Worm (Caenorhabditis elegans): ENCODE results near the gene clc-26.
A peak's percentile ranks its signal among the peaks of the same experiment; 100 is the strongest.

Gene clc-26

ce11 chrIII:981960-982359 is 48.9 kb downstream of the clc-26 start:
- TF ChIP-seq mef-2 (tag; optimal IDR thresholded peaks at IDR 0.05) (no peak), tbx-2 (tag; optimal IDR thresholded peaks at IDR 0.05) (peak; percentile 23), lsy-2 (tag; optimal IDR thresholded peaks at IDR 0.05) (peak; percentile 20 to 64), fos-1 (tag; optimal IDR thresholded peaks at IDR 0.05) (no peak), efl-3 (GFP tag; optimal IDR thresholded peaks at IDR 0.05) (no peak), fkh-8 (tag; optimal IDR thresholded peaks at IDR 0.05) (no peak), snpc-4 (tag; optimal IDR thresholded peaks at IDR 0.05) (no peak), nhr-19 (GFP tag; conservative IDR thresholded peaks at IDR 0.05) (peak; percentile 11; the same call in 1 of the 2 replicates), C16A3.4 (tag; optimal IDR thresholded peaks at IDR 0.05) (peak; percentile 16), grh-1 (GFP tag; IDR thresholded peaks at IDR 0.05) (no peak), dsc-1 (tag; optimal IDR thresholded peaks at IDR 0.05) (peak; percentile 7), nhr-28 (tag; optimal IDR thresholded peaks at IDR 0.05) (no peak), swsn-7 (tag; optimal IDR thresholded peaks at IDR 0.05) (peak; percentile 26), mab-9 (GFP tag; IDR thresholded peaks at IDR 0.05) (no peak), aha-1 (tag; optimal IDR thresholded peaks at IDR 0.05) (no peak), mdl-1 (tag; optimal IDR thresholded peaks at IDR 0.05) (peak in 1 of 2 experiments; percentile 15), lir-3 (tag; optimal IDR thresholded peaks at IDR 0.05; ENCODE audit: poor library complexity) (no peak), egl-13 (tag; optimal IDR thresholded peaks at IDR 0.05) (no peak), rnt-1 (tag; optimal IDR thresholded peaks at IDR 0.05) (peak; percentile 60), nhr-90 (tag; optimal IDR thresholded peaks at IDR 0.05; ENCODE audit: poor library complexity) (no peak), lin-39 (tag; optimal IDR thresholded peaks at IDR 0.05) (no peak), nhr-76 (tag; optimal IDR thresholded peaks at IDR 0.05) (no peak), elt-3 (tag; optimal IDR thresholded peaks at IDR 0.05) (peak in 2 of 6 experiments; percentile 4 to 47), nhr-71 (tag; optimal IDR thresholded peaks at IDR 0.05) (no peak), ztf-4 (tag; optimal IDR thresholded peaks at IDR 0.05) (no peak), nhr-237 (tag; optimal IDR thresholded peaks at IDR 0.05) (no peak), unc-130 (tag; optimal IDR thresholded peaks at IDR 0.05) (no peak), zag-1 (tag; optimal IDR thresholded peaks at IDR 0.05) (no peak), vab-15 (tag; optimal IDR thresholded peaks at IDR 0.05) (no peak), unc-62 (GFP tag; optimal IDR thresholded peaks at IDR 0.05) (no peak), efl-1 (optimal IDR thresholded peaks at IDR 0.05) (peak; percentile 58 to 62), efl-1 (GFP tag; optimal IDR thresholded peaks at IDR 0.05 in 1 of 2) (peak; percentile 40 to 50), mep-1 (tag; optimal IDR thresholded peaks at IDR 0.05) (no peak), snu-23 (GFP tag; optimal IDR thresholded peaks at IDR 0.05) (peak; percentile 62), dpl-1 (GFP tag; optimal IDR thresholded peaks at IDR 0.05) (peak; percentile 0 to 3 (median 2)), jun-1 (tag; optimal IDR thresholded peaks at IDR 0.05) (no peak), elt-2 (tag; optimal IDR thresholded peaks at IDR 0.05) (no peak), fkh-4 (tag; optimal IDR thresholded peaks at IDR 0.05; ENCODE audit: borderline replicate concordance) (no peak), nhr-11 (tag; optimal IDR thresholded peaks at IDR 0.05) (no peak), lin-13 (GFP tag; optimal IDR thresholded peaks at IDR 0.05) (no peak), ceh-63 (GFP tag; optimal IDR thresholded peaks at IDR 0.05) (no peak), pqm-1 (tag; optimal IDR thresholded peaks at IDR 0.05) (no peak), hpl-2 (GFP tag; optimal IDR thresholded peaks at IDR 0.05) (no peak), nhr-84 (tag; optimal IDR thresholded peaks at IDR 0.05) (no peak), nhr-85 (tag) (no peak), isw-1 (GFP tag; IDR thresholded peaks at IDR 0.05) (no peak), F16B12.6 (tag; optimal IDR thresholded peaks at IDR 0.05) (peak; percentile 21), blmp-1 (tag; optimal IDR thresholded peaks at IDR 0.05) (peak; percentile 49), pax-3 (tag; optimal IDR thresholded peaks at IDR 0.05) (no peak), lin-14 (GFP tag; optimal IDR thresholded peaks at IDR 0.05) (peak; percentile 79), tlp-1 (tag; optimal IDR thresholded peaks at IDR 0.05) (no peak), skn-1 (tag; optimal IDR thresholded peaks at IDR 0.05) (no peak), nhr-20 (tag; optimal IDR thresholded peaks at IDR 0.05) (peak; percentile 20), xbp-1 (tag; optimal IDR thresholded peaks at IDR 0.05) (peak; percentile 8), ceh-82 (tag; optimal IDR thresholded peaks at IDR 0.05) (peak; percentile 13 to 68 (median 40))

All from whole organism, L1 larva.